Worm (Caenorhabditis elegans): Measurements from ENCODE around the gene skpo-1.

DNA sequence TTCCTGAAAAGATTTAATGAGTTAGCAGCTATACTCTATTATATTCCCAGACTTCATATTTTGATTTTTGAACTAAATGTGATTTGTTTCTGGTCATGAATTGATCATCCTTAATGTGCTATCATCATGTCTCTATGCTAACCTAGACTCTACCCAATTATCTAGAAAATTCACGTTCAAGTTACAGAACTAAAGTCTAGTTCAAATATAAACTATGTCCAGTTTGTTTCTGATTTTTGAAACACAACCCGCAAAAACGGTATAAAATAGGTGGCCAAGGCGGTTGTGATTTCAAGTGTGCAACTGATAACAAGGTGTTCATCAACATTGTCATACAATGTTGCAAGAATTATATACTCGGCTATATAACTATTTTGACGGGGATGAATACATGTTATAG lies 13.9 kb downstream of the skpo-1 start, which contains the start of gene F49E12.10:
- TF ChIP-seq syd-9 (tag; optimal IDR thresholded peaks at IDR 0.05) (no peak), unc-3 (GFP tag; conservative IDR thresholded peaks at IDR 0.05) (no peak), unc-3 (tag; optimal IDR thresholded peaks at IDR 0.05) (no peak), pat-9 (tag; optimal IDR thresholded peaks at IDR 0.05) (no peak), eyg-1 (tag; optimal IDR thresholded peaks at IDR 0.05) (no peak)
